Fruit fly (Drosophila melanogaster): ENCODE measurements around the gene CG10898.
A peak's percentile ranks its signal among the peaks of the same experiment; 100 is the strongest.

CG10898 gene

dm6 chr3R:11557492-11557965 lies at the start of gene CG10898 (continued):
- TF ChIP-seq CHES-1-like (GFP tag; optimal IDR thresholded peaks at IDR 0.05): peak; percentile 95
- TF ChIP-seq dati (GFP tag; IDR thresholded peaks at IDR 0.05): peak; percentile 67; the same call in 1 of the 2 replicates
- peak; percentile 87 for TF ChIP-seq sisA (GFP tag; IDR thresholded peaks at IDR 0.05)
- TF ChIP-seq CG17328 (GFP tag; IDR thresholded peaks at IDR 0.05): peak; percentile 75
- peak; percentile 27 for TF ChIP-seq CG12104 (GFP tag; optimal IDR thresholded peaks at IDR 0.05)
- no peak for TF ChIP-seq inv (GFP tag; IDR thresholded peaks at IDR 0.05; ENCODE audit: partially characterized antibody)
- peak; percentile 84 for TF ChIP-seq Abd-B (GFP tag; optimal IDR thresholded peaks at IDR 0.05)
- TF ChIP-seq p53 (GFP tag; optimal IDR thresholded peaks at IDR 0.05): peak; percentile 73
- peak; percentile 71 for TF ChIP-seq CG8388 (GFP tag; optimal IDR thresholded peaks at IDR 0.05)
- TF ChIP-seq CG7987 (GFP tag; optimal IDR thresholded peaks at IDR 0.05): peak; percentile 69
- no peak for TF ChIP-seq mld (GFP tag; IDR thresholded peaks at IDR 0.05; ENCODE audit: partially characterized antibody)
- TF ChIP-seq nerfin-2 (GFP tag; IDR thresholded peaks at IDR 0.05; ENCODE audit: partially characterized antibody): no peak
- no peak for TF ChIP-seq BtbVII (GFP tag; optimal IDR thresholded peaks at IDR 0.05)
- TF ChIP-seq gsb (GFP tag; IDR thresholded peaks at IDR 0.05): peak; percentile 79
- peak; percentile 92 for TF ChIP-seq CG1603 (tag; optimal IDR thresholded peaks at IDR 0.05)
- TF ChIP-seq sqz (GFP tag; optimal IDR thresholded peaks at IDR 0.05): no peak
- TF ChIP-seq CG7928 (GFP tag; optimal IDR thresholded peaks at IDR 0.05): peak; percentile 32
- peak; percentile 41 for TF ChIP-seq Hmx (GFP tag; optimal IDR thresholded peaks at IDR 0.05)
- TF ChIP-seq tx (GFP tag; optimal IDR thresholded peaks at IDR 0.05): peak; percentile 86
- no peak for TF ChIP-seq br (optimal IDR thresholded peaks at IDR 0.05)
- TF ChIP-seq row (GFP tag; IDR thresholded peaks at IDR 0.05): peak; percentile 94
- TF ChIP-seq kah (GFP tag; optimal IDR thresholded peaks at IDR 0.05): no peak
- TF ChIP-seq unc-4 (GFP tag; IDR thresholded peaks at IDR 0.05; ENCODE audit: partially characterized antibody): no peak
- TF ChIP-seq stc (GFP tag; IDR thresholded peaks at IDR 0.05): peak; percentile 83
- peak; percentile 52 for TF ChIP-seq Scr (GFP tag; IDR thresholded peaks at IDR 0.05; ENCODE audit: partially characterized antibody)
- TF ChIP-seq CG6791 (GFP tag; IDR thresholded peaks at IDR 0.05; ENCODE audit: partially characterized antibody): no peak
- TF ChIP-seq C15 (GFP tag; IDR thresholded peaks at IDR 0.05): peak; percentile 78; the same call in 2 of the 3 replicates
- TF ChIP-seq Nf-YC (tag; optimal IDR thresholded peaks at IDR 0.05): peak; percentile 63
- peak; percentile 39 for TF ChIP-seq CG3407 (GFP tag; optimal IDR thresholded peaks at IDR 0.05)
- TF ChIP-seq CG4617 (GFP tag; optimal IDR thresholded peaks at IDR 0.05; ENCODE audit: borderline replicate concordance): peak; percentile 86
- TF ChIP-seq Eip74EF (GFP tag; optimal IDR thresholded peaks at IDR 0.05): peak in 1 of 2 experiments; percentile 13
- no peak for TF ChIP-seq Trl (optimal IDR thresholded peaks at IDR 0.05)
- TF ChIP-seq Trl (GFP tag; optimal IDR thresholded peaks at IDR 0.05): peak; percentile 91
- TF ChIP-seq CG32767 (GFP tag; IDR thresholded peaks at IDR 0.05): peak; percentile 75
- TF ChIP-seq disco-r (GFP tag; optimal IDR thresholded peaks at IDR 0.05): peak; percentile 2
- TF ChIP-seq CG10267 (tag; optimal IDR thresholded peaks at IDR 0.05): peak; percentile 72
- TF ChIP-seq CG9797 (GFP tag; optimal IDR thresholded peaks at IDR 0.05): peak; percentile 81
- TF ChIP-seq pan (optimal IDR thresholded peaks at IDR 0.05): no peak
- peak in 1 of 2 experiments; percentile 91 for TF ChIP-seq pan (GFP tag; optimal IDR thresholded peaks at IDR 0.05 in 1 of 2, IDR thresholded peaks at IDR 0.05 in 1 of 2)
- no peak for TF ChIP-seq CG7963 (GFP tag; IDR thresholded peaks at IDR 0.05; ENCODE audit: partially characterized antibody)
- TF ChIP-seq Dref (GFP tag; IDR thresholded peaks at IDR 0.05): peak; percentile 50
- no peak for TF ChIP-seq nom (GFP tag; optimal IDR thresholded peaks at IDR 0.05)
- TF ChIP-seq Poxn (GFP tag; IDR thresholded peaks at IDR 0.05): peak; percentile 66
- peak; percentile 89 for TF ChIP-seq sob (GFP tag; IDR thresholded peaks at IDR 0.05)
- TF ChIP-seq HmgZ (tag; optimal IDR thresholded peaks at IDR 0.05): peak; percentile 89
- peak; percentile 87 for TF ChIP-seq Atf6 (GFP tag; IDR thresholded peaks at IDR 0.05)
- TF ChIP-seq sug (tag; optimal IDR thresholded peaks at IDR 0.05): peak; percentile 74
- peak; percentile 91 for TF ChIP-seq ssp (GFP tag; IDR thresholded peaks at IDR 0.05)
- TF ChIP-seq CG5953 (GFP tag; IDR thresholded peaks at IDR 0.05): peak; percentile 79
- peak; percentile 89 for TF ChIP-seq ind (GFP tag; optimal IDR thresholded peaks at IDR 0.05)
- TF ChIP-seq sna (GFP tag; IDR thresholded peaks at IDR 0.05; ENCODE audit: partially characterized antibody): peak; percentile 11; the same call in 1 of the 2 replicates

Data from whole organism, embryonic.